Worm (Caenorhabditis elegans): ENCODE measurements around the gene msp-59.

DNA sequence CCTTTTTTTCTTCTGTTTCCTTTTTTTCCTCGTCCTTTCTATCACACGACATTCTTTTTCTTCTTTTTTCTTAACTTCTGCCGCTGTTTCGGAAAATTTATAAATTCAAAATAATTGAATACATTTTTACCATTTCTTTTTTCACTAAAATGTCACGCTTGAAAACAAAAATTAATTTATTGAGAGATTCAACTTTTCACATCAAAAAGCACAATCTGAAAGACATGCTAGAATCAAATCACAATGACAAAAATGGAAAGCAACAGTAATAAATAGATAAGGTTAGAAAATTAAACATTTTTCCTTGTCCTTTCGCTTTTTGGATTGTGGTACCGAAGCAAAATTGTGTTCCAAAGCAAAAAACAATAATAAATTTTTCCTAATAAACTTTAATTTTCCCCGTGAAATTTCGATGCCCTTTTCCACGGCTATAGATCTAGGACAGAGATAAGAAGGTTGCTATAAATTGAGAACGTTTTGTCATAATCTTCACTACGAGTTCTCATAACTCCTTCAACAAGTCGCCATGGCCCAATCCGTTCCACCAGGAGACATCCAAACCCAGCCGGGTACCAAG, 15.4 kb downstream of the msp-59 start, which contains the start of the genes ZK354.6 and msp-113:
- TF ChIP-seq peb-1 (tag; optimal IDR thresholded peaks at IDR 0.05) (no peak), R02D3.7 (tag; optimal IDR thresholded peaks at IDR 0.05) (no peak), elt-1 (tag; optimal IDR thresholded peaks at IDR 0.05) (no peak), nhr-25 (tag; optimal IDR thresholded peaks at IDR 0.05) (no peak), ztf-4 (tag; optimal IDR thresholded peaks at IDR 0.05) (no peak), nhr-12 (tag; optimal IDR thresholded peaks at IDR 0.05) (no peak), ama-1 (optimal IDR thresholded peaks at IDR 0.05) (no peak)
